Worm (Caenorhabditis elegans) whole organism, L2 larva: ENCODE measurements around the gene cal-8.

Source experiments
- R02D3.7 ChIP-seq: fragments of 150-350 bp; optimal IDR thresholded peaks from 2 replicates; lab custom pipeline; 2014; ENCODE audit warnings: missing biosample characterization, missing genetic modification characterization
- ZK546.5 ChIP-seq: sonication (generic microtip); optimal IDR thresholded peaks from 2 replicates; lab custom pipeline; 2017; ENCODE audit warnings: missing biosample characterization, missing genetic modification characterization
- elt-1 ChIP-seq: fragments of 150-350 bp; optimal IDR thresholded peaks from 2 replicates; lab custom pipeline; 2014; ENCODE audit warnings: missing biosample characterization, missing genetic modification characterization
- elt-3 ChIP-seq: sonication (generic microtip); optimal IDR thresholded peaks from 2 replicates; lab custom pipeline; 2017; ENCODE audit warnings: missing biosample characterization, missing genetic modification characterization
- lin-39 ChIP-seq: fragments of 150-350 bp; optimal IDR thresholded peaks from 2 replicates; lab custom pipeline; 2014; ENCODE audit warnings: missing biosample characterization, missing genetic modification reagents, missing genetic modification characterization
- nhr-25 ChIP-seq: fragments of 150-350 bp; sonication (generic microtip); optimal IDR thresholded peaks from 3 replicates; lab custom pipeline; 2014; ENCODE audit warnings: missing biosample characterization, missing genetic modification characterization
- nhr-77 ChIP-seq: fragments of 150-350 bp; optimal IDR thresholded peaks from 2 replicates; lab custom pipeline; 2014; ENCODE audit warnings: missing biosample characterization, missing genetic modification characterization
- skn-1 ChIP-seq: sonication (generic microtip); optimal IDR thresholded peaks from 2 replicates; lab custom pipeline; 2017; ENCODE audit warnings: missing biosample characterization, missing genetic modification characterization
- unc-39 ChIP-seq: fragments of 150-350 bp; optimal IDR thresholded peaks from 2 replicates; lab custom pipeline; 2014; ENCODE audit warnings: missing biosample characterization, missing genetic modification characterization
- unc-55 ChIP-seq: fragments of 150-350 bp; sonication (generic microtip); optimal IDR thresholded peaks from 3 replicates; lab custom pipeline; 2014; ENCODE audit warnings: missing biosample characterization, missing genetic modification reagents, missing genetic modification characterization
- unc-62 ChIP-seq: fragments of 150-350 bp; optimal IDR thresholded peaks from 2 replicates; lab custom pipeline; 2014; ENCODE audit warnings: missing biosample characterization, missing genetic modification reagents, missing genetic modification characterization
- zag-1 ChIP-seq: fragments of 150-350 bp; optimal IDR thresholded peaks from 2 replicates; lab custom pipeline; 2014; ENCODE audit warnings: missing biosample characterization, missing genetic modification characterization

- TF ChIP-seq unc-55 (GFP tag; lab: Kevin White, UChicago) (no peak), skn-1 (tag; lab: Kevin White, UChicago) (no peak), unc-39 (tag; lab: Kevin White, UChicago) (no peak), lin-39 (no peak), nhr-25 (no peak), elt-1 (no peak), R02D3.7 (tag; lab: Kevin White, UChicago) (no peak), elt-3 (no peak), nhr-77 (tag; lab: Kevin White, UChicago) (no peak), ZK546.5 (tag; lab: Kevin White, UChicago) (no peak), unc-62 (GFP tag; lab: Kevin White, UChicago) (no peak), zag-1 (tag; lab: Kevin White, UChicago) (no peak)
Observed at ce11 chrII:5451278-5451677, 30.6 kb downstream of the cal-8 start.
